Worm (Caenorhabditis elegans): ENCODE results near the gene srg-17.

srg-17 gene

DNA sequence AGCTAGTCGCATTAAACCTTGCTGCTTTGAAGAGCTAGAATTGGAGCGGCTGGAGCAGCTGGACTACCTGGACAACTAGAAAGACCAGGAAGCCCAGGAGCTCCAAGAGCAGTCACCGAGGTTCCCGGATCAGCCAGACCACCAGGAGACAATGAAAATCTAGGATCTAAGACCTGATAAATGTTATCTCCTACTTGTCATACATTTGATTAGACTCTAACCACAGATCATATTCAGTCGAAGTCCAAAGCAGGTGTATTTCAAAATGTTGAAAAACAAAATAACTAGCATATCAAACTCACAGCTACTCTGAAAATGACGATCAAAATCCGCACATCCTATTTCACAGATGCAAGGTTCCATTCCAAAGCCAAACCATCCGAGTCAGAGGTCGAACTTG lies 18.4 kb downstream of the srg-17 start, which contains the start of gene srz-6:
Gene srz-6 (plus strand): TSS at position 301 of the 400 bp plus-strand sequence.
- TF ChIP-seq nhr-10 (tag; optimal IDR thresholded peaks at IDR 0.05) (no peak), ZK546.5 (tag; optimal IDR thresholded peaks at IDR 0.05) (no peak), aly-2 (tag; optimal IDR thresholded peaks at IDR 0.05) (no peak), mbf-1 (tag; optimal IDR thresholded peaks at IDR 0.05) (no peak), elt-1 (tag; optimal IDR thresholded peaks at IDR 0.05) (no peak), skn-1 (tag; optimal IDR thresholded peaks at IDR 0.05) (no peak), R02D3.7 (tag; optimal IDR thresholded peaks at IDR 0.05) (no peak)

DNA sequence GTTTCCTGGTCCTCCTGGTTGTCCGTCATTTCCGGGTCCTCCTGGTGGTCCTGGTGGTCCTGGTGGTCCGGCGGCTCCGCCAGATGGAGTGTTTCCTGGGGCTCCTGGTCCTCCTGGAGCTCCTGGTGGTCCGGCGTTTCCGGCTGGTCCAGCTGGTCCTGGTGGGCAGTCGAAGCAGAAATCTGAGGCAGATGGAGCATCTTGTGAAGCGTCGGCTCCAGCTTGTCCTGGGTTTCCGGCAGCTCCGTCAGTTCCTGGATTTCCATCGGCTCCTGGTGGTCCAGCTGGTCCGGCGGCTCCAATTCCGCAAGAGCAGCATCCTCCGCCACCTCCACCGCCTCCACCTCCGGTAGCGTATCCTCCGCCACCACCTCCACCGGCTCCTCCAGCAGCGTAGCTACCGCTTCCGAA lies 20.6 kb downstream of the srg-17 start:
- TF ChIP-seq ztf-4 (tag; optimal IDR thresholded peaks at IDR 0.05) (no peak), crh-2 (tag; optimal IDR thresholded peaks at IDR 0.05) (no peak), gmeb-1 (tag; optimal IDR thresholded peaks at IDR 0.05) (no peak), unc-62 (GFP tag; optimal IDR thresholded peaks at IDR 0.05) (no peak), Y55F3AM.14 (GFP tag; optimal IDR thresholded peaks at IDR 0.05) (no peak), C34F6.9 (tag; optimal IDR thresholded peaks at IDR 0.05) (no peak), nhr-23 (tag; optimal IDR thresholded peaks at IDR 0.05) (no peak), sma-9 (GFP tag; optimal IDR thresholded peaks at IDR 0.05) (no peak), sma-9 (tag; optimal IDR thresholded peaks at IDR 0.05) (no peak), sma-3 (GFP tag; optimal IDR thresholded peaks at IDR 0.05) (no peak), nhr-21 (tag; optimal IDR thresholded peaks at IDR 0.05) (no peak), lsy-2 (tag; optimal IDR thresholded peaks at IDR 0.05) (no peak), ZK546.5 (tag; optimal IDR thresholded peaks at IDR 0.05) (no peak)

- TF ChIP-seq lsy-2 (tag; optimal IDR thresholded peaks at IDR 0.05) (peak; percentile 68 to 70), nhr-10 (tag; optimal IDR thresholded peaks at IDR 0.05) (no peak), nhr-12 (tag; optimal IDR thresholded peaks at IDR 0.05) (no peak), R02D3.7 (tag; optimal IDR thresholded peaks at IDR 0.05) (no peak), sma-9 (GFP tag; optimal IDR thresholded peaks at IDR 0.05) (peak; percentile 85), sma-9 (tag; optimal IDR thresholded peaks at IDR 0.05) (no peak), lin-13 (GFP tag; optimal IDR thresholded peaks at IDR 0.05) (no peak), egl-27 (tag; optimal IDR thresholded peaks at IDR 0.05) (peak; percentile 53), zag-1 (tag; optimal IDR thresholded peaks at IDR 0.05) (no peak), fos-1 (tag; optimal IDR thresholded peaks at IDR 0.05) (peak; percentile 49), ceh-82 (tag; optimal IDR thresholded peaks at IDR 0.05) (no peak), ceh-16 (tag; optimal IDR thresholded peaks at IDR 0.05) (no peak), lin-39 (tag; optimal IDR thresholded peaks at IDR 0.05) (no peak), unc-62 (GFP tag; optimal IDR thresholded peaks at IDR 0.05) (no peak), nhr-237 (tag; optimal IDR thresholded peaks at IDR 0.05) (no peak), elt-3 (tag; optimal IDR thresholded peaks at IDR 0.05) (no peak), alr-1 (tag; optimal IDR thresholded peaks at IDR 0.05) (no peak), elt-1 (tag; optimal IDR thresholded peaks at IDR 0.05) (no peak), aly-2 (tag; optimal IDR thresholded peaks at IDR 0.05) (no peak), ztf-4 (tag; optimal IDR thresholded peaks at IDR 0.05) (no peak), nhr-23 (tag; optimal IDR thresholded peaks at IDR 0.05) (no peak), mdl-1 (tag; optimal IDR thresholded peaks at IDR 0.05) (no peak), ztf-11 (tag; optimal IDR thresholded peaks at IDR 0.05) (no peak), C34F6.9 (tag; optimal IDR thresholded peaks at IDR 0.05) (peak; percentile 56), snpc-4 (tag; optimal IDR thresholded peaks at IDR 0.05) (peak; percentile 92), F13H6.1 (tag; optimal IDR thresholded peaks at IDR 0.05) (peak; percentile 67), nhr-25 (tag; optimal IDR thresholded peaks at IDR 0.05) (no peak), ztf-1 (GFP tag; conservative IDR thresholded peaks at IDR 0.05) (no peak), Y55F3AM.14 (GFP tag; optimal IDR thresholded peaks at IDR 0.05) (peak; percentile 54), nhr-11 (tag; optimal IDR thresholded peaks at IDR 0.05) (peak; percentile 8), gmeb-1 (tag; optimal IDR thresholded peaks at IDR 0.05) (peak; percentile 69), blmp-1 (tag; optimal IDR thresholded peaks at IDR 0.05; ENCODE audit: insufficient read depth) (no peak), mab-5 (tag; optimal IDR thresholded peaks at IDR 0.05) (no peak), peb-1 (tag; optimal IDR thresholded peaks at IDR 0.05) (no peak), nhr-6 (tag; optimal IDR thresholded peaks at IDR 0.05) (peak; percentile 47), lin-11 (tag; optimal IDR thresholded peaks at IDR 0.05) (peak; percentile 69), skn-1 (tag; optimal IDR thresholded peaks at IDR 0.05) (no peak), unc-39 (tag; optimal IDR thresholded peaks at IDR 0.05) (no peak), mbf-1 (tag; optimal IDR thresholded peaks at IDR 0.05) (no peak), dmd-4 (tag; optimal IDR thresholded peaks at IDR 0.05) (no peak), nhr-129 (tag; optimal IDR thresholded peaks at IDR 0.05) (peak; percentile 75), unc-55 (GFP tag; optimal IDR thresholded peaks at IDR 0.05) (peak; percentile 71), crh-2 (tag; optimal IDR thresholded peaks at IDR 0.05) (peak; percentile 60), nhr-77 (tag; optimal IDR thresholded peaks at IDR 0.05) (no peak), ama-1 (optimal IDR thresholded peaks at IDR 0.05) (no peak), sem-4 (tag; optimal IDR thresholded peaks at IDR 0.05) (peak; percentile 46)
Measured at ce11 chrII:12494556-12495131, 21.1 kb downstream of the srg-17 start, which contains the start of gene col-85. Gene col-85, minus strand, starts transcription at chrII:12495095.

Measured in whole organism, L2 larva.